Worm (Caenorhabditis elegans) whole organism, L3 larva: Measurements from ENCODE around the gene clec-204.
A peak's percentile ranks its signal among the peaks of the same experiment; 100 is the strongest.

Experiments used
- R02D3.7 ChIP-seq: fragments of 150-350 bp; optimal IDR thresholded peaks from 2 replicates; lab custom pipeline; 2014; ENCODE audit warnings: missing biosample characterization, missing genetic modification characterization
- ZK546.5 ChIP-seq: sonication (generic microtip); optimal IDR thresholded peaks from 2 replicates; lab custom pipeline; 2017; ENCODE audit warnings: missing biosample characterization, missing genetic modification characterization
- ama-1 ChIP-seq: fragments of 150-350 bp; optimal IDR thresholded peaks from 2 replicates; lab custom pipeline; 2018
- ceh-16 ChIP-seq: sonication (generic microtip); optimal IDR thresholded peaks from 2 replicates; lab custom pipeline; 2017; ENCODE audit warnings: missing biosample characterization, missing genetic modification characterization
- ceh-28 ChIP-seq: fragments of 150-350 bp; optimal IDR thresholded peaks from 2 replicates; lab custom pipeline; 2014; ENCODE audit warnings: missing biosample characterization, missing genetic modification reagents, missing genetic modification characterization
- ceh-9 ChIP-seq: sonication (generic microtip); optimal IDR thresholded peaks from 2 replicates; lab custom pipeline; 2018; ENCODE audit warnings: missing biosample characterization, missing genetic modification characterization
- daf-12 ChIP-seq: fragments of 150-350 bp; optimal IDR thresholded peaks from 2 replicates; lab custom pipeline; 2014; ENCODE audit warnings: missing biosample characterization, missing genetic modification reagents, missing genetic modification characterization
- egl-27 ChIP-seq: sonication (generic microtip); optimal IDR thresholded peaks from 4 replicates; lab custom pipeline; 2017; ENCODE audit warnings: missing biosample characterization, missing genetic modification reagents, missing genetic modification characterization
- elt-1 ChIP-seq: fragments of 150-350 bp; optimal IDR thresholded peaks from 2 replicates; lab custom pipeline; 2014; ENCODE audit warnings: missing biosample characterization, missing genetic modification characterization
- elt-2 ChIP-seq: sonication (generic microtip); optimal IDR thresholded peaks from 2 replicates; lab custom pipeline; 2016; ENCODE audit warnings: missing genetic modification reagents, mild to moderate bottlenecking, missing genetic modification characterization, missing compliant biosample characterization
- fkh-10 ChIP-seq: sonication (generic microtip); optimal IDR thresholded peaks from 2 replicates; lab custom pipeline; 2017; ENCODE audit warnings: missing biosample characterization, missing genetic modification reagents, missing genetic modification characterization
- fkh-2 ChIP-seq: fragments of 150-350 bp; optimal IDR thresholded peaks from 2 replicates; lab custom pipeline; 2014; ENCODE audit warnings: missing biosample characterization, missing genetic modification reagents, missing genetic modification characterization
- fos-1 ChIP-seq: fragments of 150-350 bp; optimal IDR thresholded peaks from 2 replicates; lab custom pipeline; 2014; ENCODE audit warnings: missing biosample characterization, missing genetic modification characterization
- hmg-11 ChIP-seq: sonication (generic microtip); optimal IDR thresholded peaks from 2 replicates; lab custom pipeline; 2016; ENCODE audit warnings: missing genetic modification characterization, missing compliant biosample characterization
- lin-15B ChIP-seq: fragments of 150-350 bp; optimal IDR thresholded peaks from 2 replicates; lab custom pipeline; 2014; ENCODE audit warnings: missing biosample characterization, missing genetic modification characterization
- lsy-12 ChIP-seq: sonication (generic microtip); optimal IDR thresholded peaks from 2 replicates; lab custom pipeline; 2016; ENCODE audit warnings: mild to moderate bottlenecking, missing genetic modification characterization, missing compliant biosample characterization
- mdl-1 ChIP-seq: fragments of 150-350 bp; optimal IDR thresholded peaks from 2 replicates; lab custom pipeline; 2014; ENCODE audit warnings: missing biosample characterization, missing genetic modification characterization
- nfya-1 ChIP-seq: sonication (generic microtip); optimal IDR thresholded peaks from 2 replicates; lab custom pipeline; 2017; ENCODE audit warnings: missing genetic modification characterization, mild to moderate bottlenecking, missing compliant biosample characterization, antibody characterized with exemption, moderate library complexity; ENCODE audit not compliant: insufficient read depth
- nhr-11 ChIP-seq: fragments of 150-350 bp; optimal IDR thresholded peaks from 2 replicates; lab custom pipeline; 2014; ENCODE audit warnings: missing biosample characterization, missing genetic modification characterization
- nhr-12 ChIP-seq: fragments of 150-350 bp; optimal IDR thresholded peaks from 2 replicates; lab custom pipeline; 2014; ENCODE audit warnings: missing biosample characterization, missing genetic modification characterization
- nhr-237 ChIP-seq: fragments of 150-350 bp; optimal IDR thresholded peaks from 2 replicates; lab custom pipeline; 2014; ENCODE audit warnings: missing biosample characterization, missing genetic modification characterization
- nhr-28 ChIP-seq: fragments of 150-350 bp; optimal IDR thresholded peaks from 2 replicates; lab custom pipeline; 2014; ENCODE audit warnings: missing biosample characterization, missing genetic modification characterization
- nhr-43 ChIP-seq: sonication (generic microtip); optimal IDR thresholded peaks from 2 replicates; lab custom pipeline; 2016; ENCODE audit warnings: mild to moderate bottlenecking, missing genetic modification characterization, missing compliant biosample characterization; ENCODE audit not compliant: poor library complexity, severe bottlenecking
- nhr-67 ChIP-seq: fragments of 150-350 bp; optimal IDR thresholded peaks from 2 replicates; lab custom pipeline; 2014; ENCODE audit warnings: missing biosample characterization, missing genetic modification characterization
- nhr-77 ChIP-seq: fragments of 150-350 bp; optimal IDR thresholded peaks from 2 replicates; lab custom pipeline; 2014; ENCODE audit warnings: missing biosample characterization, missing genetic modification characterization
- pqm-1 ChIP-seq: fragments of 150-350 bp; optimal IDR thresholded peaks from 2 replicates; lab custom pipeline; 2017; ENCODE audit warnings: missing biosample characterization, missing genetic modification characterization, inconsistent platforms
- tbx-2 ChIP-seq: sonication (generic microtip); optimal IDR thresholded peaks from 2 replicates; lab custom pipeline; 2016; ENCODE audit warnings: mild to moderate bottlenecking, missing genetic modification characterization, missing compliant biosample characterization
- unc-39 ChIP-seq: sonication (generic microtip); optimal IDR thresholded peaks from 4 replicates; lab custom pipeline; 2017; ENCODE audit warnings: missing biosample characterization, missing genetic modification characterization
- zag-1 ChIP-seq: fragments of 150-350 bp; optimal IDR thresholded peaks from 2 replicates; lab custom pipeline; 2014; ENCODE audit warnings: missing biosample characterization, missing genetic modification characterization

Gene clec-204

DNA sequence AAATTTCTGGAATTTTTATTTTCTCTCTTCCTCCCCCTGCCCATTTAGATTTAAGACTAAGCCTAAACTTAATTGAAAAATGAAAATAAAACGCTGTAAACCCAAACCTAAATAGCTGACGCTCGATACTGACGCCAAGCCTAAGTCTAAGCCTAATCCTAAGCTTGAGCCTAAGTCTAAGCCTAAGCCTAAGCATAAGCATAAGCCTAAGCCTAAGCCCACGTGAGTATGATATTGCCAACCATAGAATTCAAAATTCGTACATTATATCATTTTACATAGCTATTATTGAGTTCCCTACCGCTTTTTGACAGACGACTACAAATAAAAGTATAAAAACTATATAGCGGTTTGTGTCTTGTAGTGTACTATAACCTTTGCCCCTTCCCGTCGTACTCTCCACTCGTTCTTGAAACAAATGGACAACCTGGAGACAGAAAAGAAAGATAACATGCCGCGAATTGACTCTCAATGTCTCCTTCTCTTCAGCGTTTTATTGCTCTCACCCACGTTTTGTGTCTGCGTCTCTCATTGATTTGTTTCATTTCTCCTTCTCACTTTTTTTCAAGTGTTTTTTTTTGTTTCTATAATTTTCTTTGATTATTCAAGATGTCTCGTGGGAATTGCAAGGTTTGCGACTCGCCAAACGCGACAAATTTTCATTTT is 13.6 kb upstream of the clec-204 start, which contains the start of gene nhr-256 (continued):
- TF ChIP-seq ceh-28 (peak; percentile 81), hmg-11 (tag; lab: Kevin White, UChicago) (peak; percentile 47)

DNA sequence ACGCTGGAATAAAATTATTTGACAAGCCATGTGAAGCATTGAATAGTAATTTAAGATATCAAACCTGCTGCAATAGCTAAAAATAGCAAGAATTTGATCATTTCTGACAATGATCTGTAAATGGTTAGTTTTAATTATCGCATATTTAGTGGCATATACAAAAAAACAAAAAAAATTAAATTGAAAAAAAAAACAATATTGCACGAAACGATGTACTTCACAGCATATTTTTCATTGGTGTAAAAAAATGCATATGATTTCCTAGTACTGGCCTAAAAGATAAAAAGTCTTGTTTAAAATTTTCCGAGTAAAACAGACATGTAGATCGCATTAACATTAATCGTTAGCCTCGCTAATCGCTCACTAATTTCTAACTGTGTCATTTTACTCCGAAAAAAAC is 7.9 kb upstream of the clec-204 start, which contains the start of gene ZK697.8:
Gene ZK697.8 (minus strand): TSS at position 101 of the 400 bp plus-strand sequence.
- no peak for TF ChIP-seq lsy-12 (tag; lab: Kevin White, UChicago)
- TF ChIP-seq unc-39 (tag; lab: Kevin White, UChicago), result no peak
- no peak for TF ChIP-seq lin-15B (tag; lab: Kevin White, UChicago)
- TF ChIP-seq fkh-2 (tag; lab: Kevin White, UChicago), result no peak
- TF ChIP-seq R02D3.7 (tag; lab: Kevin White, UChicago), result no peak
- TF ChIP-seq pqm-1 (tag; lab: Kevin White, UChicago), result no peak
- TF ChIP-seq fkh-10 (GFP tag; lab: Kevin White, UChicago), result no peak
- no peak for TF ChIP-seq mdl-1 (tag; lab: Kevin White, UChicago)
- no peak for TF ChIP-seq elt-2
- no peak for TF ChIP-seq nhr-28
- TF ChIP-seq nfya-1 (tag; lab: Kevin White, UChicago), result no peak
- no peak for TF ChIP-seq ama-1
- TF ChIP-seq ceh-16, result no peak
- no peak for TF ChIP-seq elt-1
- TF ChIP-seq nhr-67 (tag; lab: Kevin White, UChicago), result no peak
- TF ChIP-seq, all 47 proteins: peak for 0

DNA sequence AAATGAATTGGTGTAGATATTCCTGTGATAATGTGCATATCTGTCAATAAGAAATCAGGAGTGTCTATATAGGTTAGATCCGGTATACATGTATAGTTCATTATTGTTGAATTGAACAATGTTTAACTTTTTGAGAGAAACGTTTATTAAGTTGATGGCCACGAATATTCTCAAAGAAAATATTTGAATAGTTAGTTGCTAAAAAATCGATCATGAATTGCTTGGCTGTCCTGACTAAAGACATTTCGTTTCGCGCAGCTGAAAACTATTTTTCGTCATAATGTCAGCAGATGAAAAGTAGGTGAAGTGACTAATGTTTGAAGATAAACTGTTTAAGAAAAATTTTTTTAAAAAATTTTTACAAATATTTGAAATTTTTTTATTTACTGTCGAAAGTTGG is 5.5 kb upstream of the clec-204 start, which contains the start of gene srh-199:
Gene srh-199 (minus strand): TSS at position 101 of the 400 bp plus-strand sequence.
- no peak for TF ChIP-seq hmg-11 (tag; lab: Kevin White, UChicago)
- TF ChIP-seq fos-1 (tag; lab: Kevin White, UChicago), result no peak
- no peak for TF ChIP-seq nhr-43
- no peak for TF ChIP-seq nhr-237 (tag; lab: Kevin White, UChicago)

DNA sequence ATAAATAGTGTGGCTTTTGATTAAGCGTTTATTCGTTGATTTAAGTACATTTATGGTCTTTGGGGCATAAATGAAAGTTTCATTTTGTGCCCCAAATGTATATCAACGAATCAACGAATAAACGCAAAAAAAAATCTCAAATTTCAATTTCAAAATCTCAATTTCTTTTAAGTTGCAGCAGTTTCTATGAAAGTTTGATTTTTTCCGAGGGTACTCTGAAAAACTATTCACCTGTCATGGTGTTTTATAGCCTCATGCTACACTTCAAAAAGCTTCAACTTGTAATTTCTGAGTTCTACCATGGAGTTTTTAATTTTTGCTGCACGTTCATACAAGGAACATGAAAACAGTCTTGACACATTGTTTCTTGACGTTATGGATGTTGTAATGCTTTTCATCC is 4.5 kb upstream of the clec-204 start, which contains the start of gene ZK697.1:
Gene ZK697.1 (plus strand): TSS at position 301 of the 400 bp plus-strand sequence.
- TF ChIP-seq nhr-77, result no peak
- TF ChIP-seq daf-12, result no peak
- TF ChIP-seq ceh-28, result no peak
- TF ChIP-seq tbx-2 (tag; lab: Kevin White, UChicago), result no peak

DNA sequence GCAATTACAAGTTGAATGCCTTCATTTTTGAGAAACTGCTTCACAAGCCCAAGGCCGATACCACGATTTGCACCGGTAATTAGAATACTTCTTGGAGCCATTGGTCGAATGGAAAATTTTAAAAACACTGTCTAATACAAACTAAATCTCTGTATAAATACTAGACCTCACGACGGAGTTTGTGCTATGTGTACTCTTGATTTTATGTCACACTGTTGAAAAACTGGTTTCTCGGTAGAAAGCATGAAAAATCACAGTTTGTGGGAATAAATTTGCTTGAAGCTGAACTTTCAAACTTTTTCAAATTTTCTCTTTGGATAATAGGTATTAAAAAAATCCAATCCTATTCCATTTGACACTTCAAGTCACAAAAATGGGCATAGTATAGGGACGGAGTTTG is 1.4 kb upstream of the clec-204 start, which contains the start of gene ZK697.14:
Gene ZK697.14 (minus strand): TSS at position 101 of the 400 bp plus-strand sequence.
- TF ChIP-seq ZK546.5 (tag; lab: Kevin White, UChicago) (no peak), fkh-2 (tag; lab: Kevin White, UChicago) (no peak), nhr-12 (tag; lab: Kevin White, UChicago) (no peak), nfya-1 (tag; lab: Kevin White, UChicago) (no peak), nhr-11 (tag; lab: Kevin White, UChicago) (no peak), R02D3.7 (tag; lab: Kevin White, UChicago) (no peak), elt-2 (no peak), egl-27 (no peak), ceh-16 (no peak), ceh-9 (tag; lab: Kevin White, UChicago) (no peak), nhr-67 (tag; lab: Kevin White, UChicago) (no peak), tbx-2 (tag; lab: Kevin White, UChicago) (no peak), mdl-1 (tag; lab: Kevin White, UChicago) (no peak)

DNA sequence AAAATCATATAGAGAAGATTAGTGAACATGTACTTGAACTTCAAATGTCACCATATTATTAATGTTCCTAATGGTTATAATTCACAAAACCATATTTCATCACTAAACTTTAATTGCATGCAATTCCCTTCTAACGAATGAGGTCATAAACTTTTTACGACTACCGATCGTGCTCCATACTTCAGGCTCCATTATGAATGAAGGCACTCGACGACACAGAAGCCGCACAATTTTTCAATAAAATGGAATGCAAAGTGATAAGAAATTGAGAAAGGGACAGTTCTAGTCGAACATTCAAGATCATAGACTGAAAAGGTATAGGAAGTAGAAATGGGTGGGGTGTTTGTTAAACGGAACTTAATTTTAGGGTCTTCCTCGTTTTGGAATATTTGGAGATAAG is 857 bp upstream of the clec-204 start:
- peak; percentile 64 for TF ChIP-seq elt-2
- TF ChIP-seq zag-1 (tag; lab: Kevin White, UChicago), result no peak
- peak; percentile 7 for TF ChIP-seq pqm-1 (tag; lab: Kevin White, UChicago)

DNA sequence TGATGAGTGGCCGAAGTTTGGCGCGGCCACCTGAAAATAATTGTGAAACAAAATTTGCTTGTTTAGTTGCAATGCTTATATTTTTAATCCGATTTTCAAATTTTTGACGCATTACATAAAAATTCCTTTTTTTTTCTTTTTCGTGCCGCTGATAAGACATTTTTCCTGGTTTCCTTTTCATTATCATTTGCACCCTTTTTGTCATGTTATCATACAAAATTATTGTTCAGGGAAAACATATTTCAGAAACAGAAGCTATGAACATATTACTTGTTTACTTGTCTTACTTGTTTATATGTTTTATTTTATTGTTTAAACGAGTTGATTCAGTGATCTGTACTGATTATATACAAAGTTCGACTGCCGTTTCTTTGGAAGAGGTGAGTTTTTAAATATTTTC is 3.7 kb downstream of the clec-204 start, which contains the start of gene clec-205:
Gene clec-205 (plus strand): TSS at position 212 of the 400 bp plus-strand sequence.
- TF ChIP-seq mdl-1 (tag; lab: Kevin White, UChicago) (no peak), elt-2 (peak; percentile 60)
